Fruit fly (Drosophila melanogaster) whole organism, embryonic: ENCODE results near the gene CG46467.

ENCODE experiments used
- CG10366 ChIP-seq: fragments of 200-800 bp; sonication (Bioruptor generic); IDR thresholded peaks from 2 replicates; pipeline ENCODE4 v1.3.6; 2022; ENCODE audit warnings: missing biosample characterization, missing genetic modification characterization
- CG11247 ChIP-seq: fragments of 200-800 bp; sonication (Bioruptor generic); IDR thresholded peaks from 2 replicates; pipeline ENCODE4 v1.3.6; 2022; ENCODE audit warnings: missing biosample characterization, missing genetic modification characterization
- CG13624 ChIP-seq: fragments of 200-800 bp; sonication (Bioruptor generic); optimal IDR thresholded peaks from 2 replicates; lab custom pipeline; 2016; ENCODE audit warnings: missing biosample characterization, missing genetic modification characterization
- CG17802 ChIP-seq: fragments of 200-800 bp; sonication (Bioruptor generic); optimal IDR thresholded peaks from 2 replicates; lab custom pipeline; 2018; ENCODE audit warnings: missing biosample characterization, mild to moderate bottlenecking, missing genetic modification characterization, moderate library complexity
- CG2678 ChIP-seq: fragments of 200-800 bp; sonication (Bioruptor generic); optimal IDR thresholded peaks from 3 replicates; lab custom pipeline; 2019; ENCODE audit warnings: missing biosample characterization, mild to moderate bottlenecking, missing genetic modification characterization, moderate library complexity
- CG2889 ChIP-seq: fragments of 200-800 bp; sonication (Bioruptor generic); IDR thresholded peaks from 3 replicates; pipeline ENCODE4 v1.3.6; 2022; ENCODE audit warnings: missing biosample characterization, missing genetic modification characterization
- CG6175 ChIP-seq: fragments of 200-800 bp; sonication (Bioruptor generic); IDR thresholded peaks from 3 replicates; pipeline ENCODE4 v1.3.6; 2022; ENCODE audit warnings: missing biosample characterization, missing genetic modification characterization
- CG6765 ChIP-seq: fragments of 200-800 bp; sonication (Bioruptor generic); optimal IDR thresholded peaks from 3 replicates; lab custom pipeline; 2017; ENCODE audit warnings: missing biosample characterization, mild to moderate bottlenecking, missing genetic modification characterization
- CG8089 ChIP-seq: fragments of 200-800 bp; sonication (Bioruptor generic); optimal IDR thresholded peaks from 3 replicates; lab custom pipeline; 2016; ENCODE audit warnings: missing biosample characterization, missing genetic modification characterization
- CG8944 ChIP-seq: fragments of 200-800 bp; sonication (Bioruptor generic); optimal IDR thresholded peaks from 3 replicates; lab custom pipeline; 2016; ENCODE audit warnings: missing biosample characterization, missing genetic modification characterization
- CG9437 ChIP-seq: fragments of 200-800 bp; sonication (Bioruptor generic); optimal IDR thresholded peaks from 2 replicates; lab custom pipeline; 2018; ENCODE audit warnings: missing biosample characterization, mild to moderate bottlenecking, missing genetic modification characterization
- CG9797 ChIP-seq: fragments of 200-800 bp; sonication (Bioruptor generic); optimal IDR thresholded peaks from 3 replicates; lab custom pipeline; 2018; ENCODE audit warnings: missing biosample characterization, mild to moderate bottlenecking, missing genetic modification characterization
- Camta ChIP-seq: fragments of 200-800 bp; sonication (Bioruptor generic); optimal IDR thresholded peaks from 2 replicates; lab custom pipeline; 2016; ENCODE audit warnings: missing biosample characterization, missing genetic modification characterization
- Dek ChIP-seq: fragments of 200-800 bp; sonication (Bioruptor generic); optimal IDR thresholded peaks from 3 replicates; lab custom pipeline; 2019; ENCODE audit warnings: missing biosample characterization, mild to moderate bottlenecking, missing genetic modification characterization, moderate library complexity
- Dfd ChIP-seq, 2 experiments: fragments of >200 bp; optimal IDR thresholded peaks; 2 replicates each; lab custom pipeline; 2017; ENCODE audit warnings: missing biosample characterization in 2 of 2, missing genetic modification characterization in 2 of 2
- Ets65A ChIP-seq: fragments of 200-800 bp; sonication (Bioruptor generic); peaks from one replicate; lab custom pipeline; 2016; ENCODE audit warnings: missing biosample characterization, missing genetic modification characterization
- Fer2 ChIP-seq: fragments of 200-800 bp; sonication (Bioruptor generic); optimal IDR thresholded peaks from 2 replicates; lab custom pipeline; 2018; ENCODE audit warnings: missing biosample characterization, mild to moderate bottlenecking, missing genetic modification characterization, moderate library complexity
- Gsc ChIP-seq: fragments of 200-800 bp; sonication (Bioruptor generic); IDR thresholded peaks from 2 replicates; pipeline ENCODE4 v1.3.6; 2022; ENCODE audit warnings: missing biosample characterization, missing genetic modification characterization
- H15 ChIP-seq: fragments of 200-800 bp; sonication (Bioruptor generic); IDR thresholded peaks from 3 replicates; pipeline ENCODE4 v1.3.6; 2022; ENCODE audit warnings: missing biosample characterization, missing genetic modification characterization
- H2.0 ChIP-seq: fragments of 200-800 bp; sonication (Bioruptor generic); IDR thresholded peaks from 2 replicates; pipeline ENCODE4 v1.3.6; 2022; ENCODE audit warnings: missing biosample characterization, missing genetic modification characterization
- Hr3 ChIP-seq: fragments of 200-800 bp; sonication (Bioruptor generic); optimal IDR thresholded peaks from 3 replicates; lab custom pipeline; 2016; ENCODE audit warnings: missing biosample characterization, missing genetic modification characterization
- Lhr ChIP-seq: fragments of 200-800 bp; sonication (Bioruptor generic); optimal IDR thresholded peaks from 3 replicates; lab custom pipeline; 2017; ENCODE audit warnings: mild to moderate bottlenecking, missing biosample characterization, missing genetic modification reagents, missing genetic modification characterization
- Meics ChIP-seq: fragments of 200-800 bp; sonication (Bioruptor generic); optimal IDR thresholded peaks from 2 replicates; lab custom pipeline; 2017; ENCODE audit warnings: missing biosample characterization, mild to moderate bottlenecking, missing genetic modification characterization
- Ravus ChIP-seq: fragments of 200-800 bp; sonication (Bioruptor generic); IDR thresholded peaks from 2 replicates; pipeline ENCODE4 v1.3.6; 2022; ENCODE audit warnings: missing biosample characterization, missing genetic modification characterization
- Sry-β ChIP-seq: fragments of 200-800 bp; sonication (Bioruptor generic); optimal IDR thresholded peaks from 2 replicates; lab custom pipeline; 2018; ENCODE audit warnings: missing biosample characterization, mild to moderate bottlenecking, missing genetic modification characterization, moderate library complexity
- Taf1 ChIP-seq: fragments of 200-800 bp; sonication (Bioruptor generic); IDR thresholded peaks from 2 replicates; pipeline ENCODE4 v1.3.6; 2022; ENCODE audit warnings: missing biosample characterization, missing genetic modification characterization
- Tbp ChIP-seq: fragments of >200 bp; optimal IDR thresholded peaks from 2 replicates; lab custom pipeline; 2018; ENCODE audit warnings: missing biosample characterization, missing genetic modification characterization
- YL-1 ChIP-seq: fragments of 200-800 bp; sonication (Bioruptor generic); optimal IDR thresholded peaks from 3 replicates; lab custom pipeline; 2017; ENCODE audit warnings: missing biosample characterization, mild to moderate bottlenecking, missing genetic modification characterization
- ac ChIP-seq: fragments of 200-800 bp; sonication (Bioruptor generic); optimal IDR thresholded peaks from 3 replicates; lab custom pipeline; 2017; ENCODE audit warnings: missing biosample characterization, mild to moderate bottlenecking, missing genetic modification characterization
- ase ChIP-seq: fragments of 200-800 bp; sonication (Bioruptor generic); IDR thresholded peaks from 3 replicates; pipeline ENCODE4 v1.3.6; 2022; ENCODE audit warnings: missing biosample characterization, missing genetic modification characterization
- bab2 ChIP-seq: fragments of 200-800 bp; sonication (Bioruptor generic); optimal IDR thresholded peaks from 2 replicates; lab custom pipeline; 2016; ENCODE audit warnings: missing biosample characterization, missing genetic modification characterization
- cwo ChIP-seq: fragments of 200-800 bp; sonication (Bioruptor generic); optimal IDR thresholded peaks from 3 replicates; lab custom pipeline; 2017; ENCODE audit warnings: missing biosample characterization, missing genetic modification characterization, mild to moderate bottlenecking, moderate library complexity, missing genetic modification reagents
- da ChIP-seq: fragments of 200-800 bp; sonication (Bioruptor generic); optimal IDR thresholded peaks from 2 replicates; lab custom pipeline; 2016; ENCODE audit warnings: missing biosample characterization, missing genetic modification characterization
- dan ChIP-seq: fragments of 200-800 bp; sonication (Bioruptor generic); IDR thresholded peaks from 2 replicates; pipeline ENCODE4 v1.3.6; 2022; ENCODE audit warnings: missing biosample characterization, missing genetic modification characterization
- fd102C ChIP-seq: fragments of 200-800 bp; sonication (Bioruptor generic); optimal IDR thresholded peaks from 2 replicates; lab custom pipeline; 2018; ENCODE audit warnings: missing biosample characterization, mild to moderate bottlenecking, missing genetic modification characterization, moderate library complexity
- fd3F ChIP-seq: fragments of 200-800 bp; sonication (Bioruptor generic); optimal IDR thresholded peaks from 2 replicates; lab custom pipeline; 2018; ENCODE audit warnings: missing biosample characterization, mild to moderate bottlenecking, missing genetic modification characterization, moderate library complexity
- ftz-f1 ChIP-seq: fragments of 200-800 bp; sonication (Bioruptor generic); optimal IDR thresholded peaks from 2 replicates; lab custom pipeline; 2016; ENCODE audit warnings: missing biosample characterization, missing genetic modification characterization
- gcm2 ChIP-seq: fragments of 200-800 bp; sonication (Bioruptor generic); optimal IDR thresholded peaks from 2 replicates; lab custom pipeline; 2016; ENCODE audit warnings: missing biosample characterization, missing genetic modification characterization
- gfzf ChIP-seq: fragments of 200-800 bp; sonication (Bioruptor generic); optimal IDR thresholded peaks from 2 replicates; lab custom pipeline; 2016; ENCODE audit warnings: missing biosample characterization, mild to moderate bottlenecking, missing genetic modification characterization, moderate library complexity
- hth ChIP-seq: fragments of >200 bp; optimal IDR thresholded peaks from 2 replicates; lab custom pipeline; 2017; ENCODE audit warnings: inconsistent platforms
- nerfin-2 ChIP-seq: fragments of 200-800 bp; sonication (Bioruptor generic); IDR thresholded peaks from 2 replicates; pipeline ENCODE4 v1.3.6; 2022; ENCODE audit warnings: missing biosample characterization, missing genetic modification characterization; ENCODE audit not compliant: partially characterized antibody
- nom ChIP-seq: fragments of 200-800 bp; sonication (Bioruptor generic); optimal IDR thresholded peaks from 2 replicates; lab custom pipeline; 2017; ENCODE audit warnings: missing biosample characterization, missing genetic modification characterization, mild to moderate bottlenecking, moderate library complexity, missing genetic modification reagents
- odd ChIP-seq: fragments of 200-800 bp; sonication (Bioruptor generic); optimal IDR thresholded peaks from 2 replicates; lab custom pipeline; 2017; ENCODE audit warnings: missing biosample characterization, mild to moderate bottlenecking, missing genetic modification characterization
- p53 ChIP-seq: fragments of 200-800 bp; sonication (Bioruptor generic); optimal IDR thresholded peaks from 2 replicates; lab custom pipeline; 2016; ENCODE audit warnings: missing biosample characterization, missing genetic modification characterization
- pb ChIP-seq: fragments of 200-800 bp; sonication (Bioruptor generic); optimal IDR thresholded peaks from 3 replicates; lab custom pipeline; 2016; ENCODE audit warnings: missing biosample characterization, missing genetic modification characterization
- ro ChIP-seq: fragments of 200-800 bp; sonication (Bioruptor generic); IDR thresholded peaks from 2 replicates; pipeline ENCODE4 v1.3.6; 2022; ENCODE audit warnings: missing biosample characterization, missing genetic modification characterization
- stc ChIP-seq: fragments of 200-800 bp; sonication (Bioruptor generic); IDR thresholded peaks from 2 replicates; pipeline ENCODE4 v1.3.6; 2022; ENCODE audit warnings: missing biosample characterization, missing genetic modification characterization
- sug ChIP-seq: fragments of 200-800 bp; optimal IDR thresholded peaks from 2 replicates; lab custom pipeline; 2019; ENCODE audit warnings: missing biosample characterization, mild to moderate bottlenecking, missing genetic modification characterization, moderate library complexity
- trem ChIP-seq: fragments of 200-800 bp; optimal IDR thresholded peaks from 3 replicates; lab custom pipeline; 2019; ENCODE audit warnings: missing biosample characterization, mild to moderate bottlenecking, missing genetic modification characterization, moderate library complexity
- twi ChIP-seq: fragments of 200-800 bp; optimal IDR thresholded peaks from 2 replicates; lab custom pipeline; 2019; ENCODE audit warnings: missing biosample characterization, mild to moderate bottlenecking, missing genetic modification characterization, moderate library complexity
- vvl ChIP-seq: fragments of 200-800 bp; sonication (Bioruptor generic); IDR thresholded peaks from 2 replicates; pipeline ENCODE4 v1.3.6; 2022; ENCODE audit warnings: missing biosample characterization, missing genetic modification characterization
- zfh2 ChIP-seq: fragments of 200-800 bp; sonication (Bioruptor generic); optimal IDR thresholded peaks from 2 replicates; lab custom pipeline; 2016; ENCODE audit warnings: missing biosample characterization, missing genetic modification characterization

The CG46467 gene

dm6 chr3R:9881348-9881901 lies 6.9 kb downstream of the CG46467 start (continued):
- TF ChIP-seq zfh2 (no peak), Camta (GFP tag; lab: Kevin White, UChicago) (peak; percentile 6), YL-1 (GFP tag; lab: Kevin White, UChicago) (peak; percentile 34), H2.0 (GFP tag; lab: Robert Waterston, UW) (no peak; the same call in 1 of the 2 replicates), CG9437 (peak; percentile 28), nerfin-2 (GFP tag; lab: Robert Waterston, UW) (no peak), fd102C (GFP tag; lab: Kevin White, UChicago) (no peak), CG8089 (GFP tag; lab: Kevin White, UChicago) (peak; percentile 48), p53 (GFP tag; lab: Kevin White, UChicago) (no peak), trem (tag; lab: Kevin White, UChicago) (no peak), CG6175 (GFP tag; lab: Robert Waterston, UW) (peak; percentile 94), CG2889 (GFP tag; lab: Robert Waterston, UW) (no peak), Ets65A (GFP tag; lab: Kevin White, UChicago) (no peak), odd (GFP tag; lab: Kevin White, UChicago) (peak; percentile 68), cwo (GFP tag; lab: Kevin White, UChicago) (peak; percentile 99), sug (tag; lab: Kevin White, UChicago) (peak; percentile 44), H15 (GFP tag; lab: Robert Waterston, UW) (no peak), CG8944 (GFP tag; lab: Kevin White, UChicago) (no peak), CG13624 (GFP tag; lab: Kevin White, UChicago) (peak; percentile 72), Fer2 (peak; percentile 29), twi (peak; percentile 65), gfzf (GFP tag; lab: Kevin White, UChicago) (no peak), pb (no peak), fd3F (GFP tag; lab: Kevin White, UChicago) (peak; percentile 24), ase (GFP tag; lab: Robert Waterston, UW) (no peak), ro (GFP tag; lab: Robert Waterston, UW) (no peak), Tbp (no peak), CG11247 (no peak), da (GFP tag; lab: Kevin White, UChicago) (peak; percentile 77), nom (GFP tag; lab: Kevin White, UChicago) (peak; percentile 30), CG6765 (peak; percentile 73), ac (GFP tag; lab: Kevin White, UChicago) (peak; percentile 77), vvl (GFP tag; lab: Robert Waterston, UW) (peak; percentile 69), CG9797 (no peak), Dek (tag; lab: Kevin White, UChicago) (no peak), bab2 (peak; percentile 45), Meics (GFP tag; lab: Kevin White, UChicago) (peak; percentile 73), CG2678 (tag; lab: Kevin White, UChicago) (peak; percentile 52), CG17802 (tag; lab: Kevin White, UChicago) (no peak), Gsc (GFP tag; lab: Robert Waterston, UW) (no peak), stc (GFP tag; lab: Robert Waterston, UW) (peak; percentile 65), dan (GFP tag; lab: Robert Waterston, UW) (no peak), Sry-β (GFP tag; lab: Kevin White, UChicago) (peak; percentile 30), hth (lab: Kevin White, UChicago) (no peak), Dfd (GFP tag; optimal IDR thresholded peaks at IDR 0.05; lab: Kevin White, UChicago) (no peak), ftz-f1 (GFP tag; lab: Kevin White, UChicago) (peak; percentile 20), Taf1 (GFP tag; lab: Robert Waterston, UW) (no peak), Ravus (GFP tag; lab: Robert Waterston, UW) (no peak), CG10366 (GFP tag; lab: Robert Waterston, UW) (0 out of 2 replicates have a peak, but pooled peaks have one; percentile 16), Hr3 (GFP tag; lab: Kevin White, UChicago) (no peak), Lhr (GFP tag; lab: Kevin White, UChicago) (no peak), gcm2 (peak; percentile 35)
